Fruit fly (Drosophila melanogaster) whole organism, pupa: Measurements from ENCODE around the gene CG33272.

ENCODE experiments used
- CG12605 ChIP-seq: fragments of 200-800 bp; sonication (Bioruptor generic); IDR thresholded peaks from 2 replicates; pipeline ENCODE4 v1.3.6; 2022; ENCODE audit warnings: missing biosample characterization, missing genetic modification characterization
- CG14655 ChIP-seq: fragments of 200-800 bp; sonication (Bioruptor generic); optimal IDR thresholded peaks from 3 replicates; lab custom pipeline; 2017; ENCODE audit warnings: mild to moderate bottlenecking, missing biosample characterization, missing genetic modification reagents, missing genetic modification characterization
- CG15710 ChIP-seq: fragments of 200-800 bp; sonication (Bioruptor generic); optimal IDR thresholded peaks from 2 replicates; lab custom pipeline; 2018; ENCODE audit warnings: missing biosample characterization, mild to moderate bottlenecking, missing genetic modification characterization, moderate library complexity
- CG32121 ChIP-seq: fragments of 200-800 bp; sonication (Bioruptor generic); IDR thresholded peaks from 2 replicates; pipeline ENCODE4 v1.3.6; 2022; ENCODE audit warnings: missing biosample characterization, missing genetic modification characterization
- CG34367 ChIP-seq: fragments of 200-800 bp; sonication (Bioruptor generic); optimal IDR thresholded peaks from 2 replicates; lab custom pipeline; 2018; ENCODE audit warnings: missing biosample characterization, mild to moderate bottlenecking, missing genetic modification characterization
- CG8301 ChIP-seq: fragments of 200-800 bp; sonication (Bioruptor generic); optimal IDR thresholded peaks from 2 replicates; lab custom pipeline; 2018; ENCODE audit warnings: missing biosample characterization, mild to moderate bottlenecking, missing genetic modification characterization
- D1 ChIP-seq: fragments of 200-800 bp; sonication (Bioruptor generic); optimal IDR thresholded peaks from 2 replicates; lab custom pipeline; 2018; ENCODE audit warnings: missing biosample characterization, mild to moderate bottlenecking, missing genetic modification characterization, moderate library complexity
- EcR ChIP-seq: fragments of 200-800 bp; sonication (Bioruptor generic); optimal IDR thresholded peaks from 3 replicates; lab custom pipeline; 2019; ENCODE audit warnings: missing biosample characterization, missing genetic modification characterization, mild to moderate bottlenecking, moderate library complexity, missing genetic modification reagents
- Ets98B ChIP-seq: fragments of 200-800 bp; sonication (Bioruptor generic); IDR thresholded peaks from 2 replicates; pipeline ENCODE4 v1.3.6; 2022; ENCODE audit warnings: missing biosample characterization, missing genetic modification characterization
- Pif1B ChIP-seq: fragments of 200-800 bp; sonication (Bioruptor generic); optimal IDR thresholded peaks from 3 replicates; lab custom pipeline; 2016; ENCODE audit warnings: missing biosample characterization, missing genetic modification characterization
- gl ChIP-seq: fragments of 200-800 bp; sonication (Bioruptor generic); optimal IDR thresholded peaks from 2 replicates; lab custom pipeline; 2018; ENCODE audit warnings: missing biosample characterization, mild to moderate bottlenecking, missing genetic modification characterization
- rn ChIP-seq: fragments of 200-800 bp; sonication (Bioruptor generic); IDR thresholded peaks from 2 replicates; pipeline ENCODE4 v1.3.6; 2022; ENCODE audit warnings: missing biosample characterization, missing genetic modification characterization

- no peak for TF ChIP-seq Pif1B (GFP tag; lab: Kevin White, UChicago)
- no peak for TF ChIP-seq Ets98B (GFP tag; lab: Robert Waterston, UW)
- TF ChIP-seq EcR: no peak
- no peak for TF ChIP-seq D1 (tag; lab: Kevin White, UChicago)
- no peak for TF ChIP-seq CG14655 (GFP tag; lab: Kevin White, UChicago)
- no peak for TF ChIP-seq CG12605 (GFP tag; lab: Robert Waterston, UW)
- no peak for TF ChIP-seq gl (tag; lab: Kevin White, UChicago)
- TF ChIP-seq rn (GFP tag; lab: Robert Waterston, UW): no peak
- no peak for TF ChIP-seq CG32121 (GFP tag; lab: Robert Waterston, UW)
- TF ChIP-seq CG15710 (tag; lab: Kevin White, UChicago): no peak
- TF ChIP-seq CG8301 (tag; lab: Kevin White, UChicago): no peak
- TF ChIP-seq CG34367 (tag; lab: Kevin White, UChicago): no peak
Observed at dm6 chr3L:11510489-11510888, at the start of gene CG33272.
